Worm (Caenorhabditis elegans) whole organism, L3 larva: ENCODE results near the gene ncx-3.

Experiments
- ama-1 ChIP-seq: fragments of 150-350 bp; optimal IDR thresholded peaks from 2 replicates; lab custom pipeline; 2018
- fkh-10 ChIP-seq: sonication (generic microtip); optimal IDR thresholded peaks from 2 replicates; lab custom pipeline; 2017; ENCODE audit warnings: missing biosample characterization, missing genetic modification reagents, missing genetic modification characterization
- lin-15B ChIP-seq: fragments of 150-350 bp; optimal IDR thresholded peaks from 2 replicates; lab custom pipeline; 2014; ENCODE audit warnings: missing biosample characterization, missing genetic modification characterization
- snpc-4 ChIP-seq: fragments of 150-350 bp; optimal IDR thresholded peaks from 2 replicates; lab custom pipeline; 2014; ENCODE audit warnings: missing biosample characterization, missing genetic modification characterization

DNA sequence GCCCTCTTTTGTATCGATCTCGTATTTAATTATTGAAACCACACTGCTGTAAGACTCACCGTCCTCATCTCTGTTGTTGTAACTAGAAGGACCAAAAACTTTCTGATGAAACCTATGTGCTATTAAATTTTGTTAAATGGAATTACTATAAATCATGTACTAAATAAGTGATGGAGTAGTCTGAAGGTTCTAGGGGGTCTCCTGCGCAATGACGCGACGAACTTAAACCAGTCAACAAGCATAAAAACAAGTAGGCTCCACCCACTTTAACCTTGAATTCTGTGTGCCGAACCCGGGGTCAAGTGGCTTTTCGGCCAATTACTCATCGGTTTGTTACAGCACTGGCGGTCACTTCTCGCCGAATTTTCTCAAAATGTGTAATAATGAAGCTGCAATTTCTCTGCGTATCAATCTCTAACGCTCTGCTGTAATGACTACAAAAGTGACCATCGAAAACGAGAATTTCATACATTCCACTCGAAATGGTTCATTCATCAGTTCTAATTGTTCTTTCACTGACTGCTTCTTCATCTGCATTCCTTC, 20.6 kb downstream of the ncx-3 start, which contains the start of gene grl-21:
- TF ChIP-seq snpc-4 (tag; lab: Kevin White, UChicago) = no peak
- TF ChIP-seq ama-1 (lab: Kevin White, UChicago) = no peak
- TF ChIP-seq lin-15B (tag; lab: Kevin White, UChicago) = no peak
- TF ChIP-seq fkh-10 (GFP tag; lab: Kevin White, UChicago) = no peak
